Fruit fly (Drosophila melanogaster): ENCODE data around the gene CG13995.

DNA sequence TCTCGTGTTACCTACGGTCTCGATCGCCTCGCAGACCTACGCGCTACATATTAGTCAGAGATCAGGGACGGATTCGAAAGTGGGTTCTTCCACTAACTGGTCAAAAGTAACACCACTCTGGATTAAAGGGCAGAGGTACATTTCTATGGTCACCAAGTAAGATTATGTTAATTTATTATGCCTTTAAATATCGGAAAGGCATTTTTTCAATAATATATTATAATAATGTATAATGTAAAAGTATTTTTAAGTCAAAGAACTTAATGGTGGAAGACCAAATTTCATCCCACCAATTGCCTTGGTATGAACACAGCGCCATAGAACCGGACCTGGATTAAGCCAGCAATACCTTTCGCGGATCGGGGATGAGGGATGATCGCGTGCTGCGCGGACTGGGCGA lies 31.3 kb upstream of the CG13995 start:
- TF ChIP-seq HLH106 (tag; optimal IDR thresholded peaks at IDR 0.05) (peak; percentile 81), pan (optimal IDR thresholded peaks at IDR 0.05) (no peak), dl (GFP tag; optimal IDR thresholded peaks at IDR 0.05; ENCODE audit: insufficient read depth in 1 of 2, partially characterized antibody in 2 of 2) (no peak), psq (GFP tag; optimal IDR thresholded peaks at IDR 0.05) (peak; percentile 58), tai (GFP tag; optimal IDR thresholded peaks at IDR 0.05) (no peak), rgr (GFP tag; optimal IDR thresholded peaks at IDR 0.05) (peak; percentile 57), dsf (GFP tag; optimal IDR thresholded peaks at IDR 0.05; ENCODE audit: borderline replicate concordance) (no peak), Rel (GFP tag; optimal IDR thresholded peaks at IDR 0.05) (no peak), Rel (tag; optimal IDR thresholded peaks at IDR 0.05) (no peak), Abd-B (GFP tag; optimal IDR thresholded peaks at IDR 0.05) (no peak), Sp1 (GFP tag; optimal IDR thresholded peaks at IDR 0.05) (peak; percentile 55)

Data from whole organism, wandering third instar larva.